Worm (Caenorhabditis elegans) whole organism, midembryonic: Measurements from ENCODE around the gene C35D6.13.
"Not testable (repeated sequence)": the region's sequence is repeated elsewhere in the genome, so short reads cannot be mapped to it uniquely, and the experiment has no call there.

ENCODE experiments used
- T22C8.4 ChIP-seq: fragments of 200-800 bp; sonication (Bioruptor generic); IDR thresholded peaks from 2 replicates; pipeline ENCODE4 v1.3.6; 2022; ENCODE audit warnings: missing genetic modification characterization, missing compliant biosample characterization
- cog-1 ChIP-seq: sonication (generic microtip); optimal IDR thresholded peaks from 2 replicates; lab custom pipeline; 2016; ENCODE audit warnings: missing genetic modification characterization, missing compliant biosample characterization
- flt-1 ChIP-seq: fragments of 200-800 bp; sonication (Bioruptor generic); IDR thresholded peaks from 2 replicates; pipeline ENCODE4 v1.3.6; 2022; ENCODE audit warnings: missing genetic modification characterization, missing compliant biosample characterization
- klf-2 ChIP-seq: fragments of 200-800 bp; sonication (Bioruptor generic); conservative IDR thresholded peaks from 2 replicates; pipeline ENCODE4 v1.3.6; 2022; ENCODE audit warnings: missing genetic modification reagents, missing genetic modification characterization, missing compliant biosample characterization
- med-1 ChIP-seq: sonication (generic microtip); optimal IDR thresholded peaks from 2 replicates; lab custom pipeline; 2017; ENCODE audit warnings: missing genetic modification characterization, mild to moderate bottlenecking, missing compliant biosample characterization, antibody characterized with exemption, missing genetic modification reagents; ENCODE audit not compliant: insufficient read depth
- ref-1 ChIP-seq: fragments of 200-800 bp; sonication (Bioruptor generic); conservative IDR thresholded peaks from 2 replicates; pipeline ENCODE4 v1.3.6; 2022; ENCODE audit warnings: missing genetic modification reagents, missing genetic modification characterization, missing compliant biosample characterization
- tab-1 ChIP-seq: fragments of 200-800 bp; sonication (Bioruptor generic); IDR thresholded peaks from 2 replicates; pipeline ENCODE4 v1.3.6; 2022; ENCODE audit warnings: missing genetic modification characterization, missing compliant biosample characterization
- ztf-23 ChIP-seq: fragments of 200-800 bp; sonication (Bioruptor generic); IDR thresholded peaks from 2 replicates; pipeline ENCODE4 v1.3.6; 2022; ENCODE audit warnings: missing genetic modification reagents, missing genetic modification characterization, missing compliant biosample characterization
- ztf-29 ChIP-seq: fragments of 200-800 bp; sonication (Bioruptor generic); IDR thresholded peaks from 2 replicates; pipeline ENCODE4 v1.3.6; 2022; ENCODE audit warnings: missing genetic modification reagents, missing genetic modification characterization, missing compliant biosample characterization

Gene C35D6.13

ce11 chrIV:16336721-16337120, at the start of gene C35D6.13:
Gene C35D6.13, plus strand, starts transcription at chrIV:16337021.
- TF ChIP-seq cog-1 (tag; lab: Kevin White, UChicago), result no peak
- TF ChIP-seq med-1 (GFP tag; lab: Kevin White, UChicago), result no peak
- TF ChIP-seq klf-2, result no peak
- TF ChIP-seq tab-1 (GFP tag; lab: Robert Waterston, UW), result no peak
- no peak for TF ChIP-seq ztf-29 (GFP tag; lab: Robert Waterston, UW)
- TF ChIP-seq ref-1, result no peak
- no peak for TF ChIP-seq T22C8.4 (GFP tag; lab: Robert Waterston, UW)
- no peak for TF ChIP-seq flt-1 (GFP tag; lab: Robert Waterston, UW)

- TF ChIP-seq tab-1 (GFP tag; lab: Robert Waterston, UW), result no peak
- TF ChIP-seq med-1 (GFP tag; lab: Kevin White, UChicago), result no peak
- TF ChIP-seq klf-2, result no peak
- no peak for TF ChIP-seq ztf-23 (GFP tag; lab: Robert Waterston, UW)
- no peak for TF ChIP-seq ztf-29 (GFP tag; lab: Robert Waterston, UW)
- TF ChIP-seq ref-1, result no peak
- TF ChIP-seq flt-1 (GFP tag; lab: Robert Waterston, UW), result no peak
Observed at ce11 chrIV:16290745-16291144, 46.1 kb upstream of the C35D6.13 start, which contains the start of gene srz-75. Gene srz-75, minus strand, starts transcription at chrIV:16290845.

- TF ChIP-seq klf-2 (no peak), cog-1 (tag; lab: Kevin White, UChicago) (no peak), ztf-29 (GFP tag; lab: Robert Waterston, UW) (no peak), flt-1 (GFP tag; lab: Robert Waterston, UW) (no peak), T22C8.4 (GFP tag; lab: Robert Waterston, UW) (no peak), med-1 (GFP tag; lab: Kevin White, UChicago) (no peak), ztf-23 (GFP tag; lab: Robert Waterston, UW) (no peak), ref-1 (no peak)
Observed at ce11 chrIV:16293889-16294288, 42.9 kb upstream of the C35D6.13 start.

- TF ChIP-seq ztf-29 (GFP tag; lab: Robert Waterston, UW), result no peak
- TF ChIP-seq klf-2, result no peak
- no peak for TF ChIP-seq T22C8.4 (GFP tag; lab: Robert Waterston, UW)
- no peak for TF ChIP-seq med-1 (GFP tag; lab: Kevin White, UChicago)
Observed at ce11 chrIV:16298851-16299250, 38.0 kb upstream of the C35D6.13 start, which contains the start of gene srz-72. Gene srz-72, plus strand, starts transcription at chrIV:16299151.

- no peak for TF ChIP-seq T22C8.4 (GFP tag; lab: Robert Waterston, UW)
- no peak for TF ChIP-seq ztf-29 (GFP tag; lab: Robert Waterston, UW)
- no peak for TF ChIP-seq flt-1 (GFP tag; lab: Robert Waterston, UW)
- no peak for TF ChIP-seq ztf-23 (GFP tag; lab: Robert Waterston, UW)
- TF ChIP-seq cog-1 (tag; lab: Kevin White, UChicago), result no peak
- TF ChIP-seq klf-2, result no peak
- TF ChIP-seq tab-1 (GFP tag; lab: Robert Waterston, UW), result no peak
- no peak for TF ChIP-seq med-1 (GFP tag; lab: Kevin White, UChicago)
- no peak for TF ChIP-seq ref-1
Observed at ce11 chrIV:16306918-16307317, 29.9 kb upstream of the C35D6.13 start.

- TF ChIP-seq flt-1 (GFP tag; lab: Robert Waterston, UW); cog-1 (tag; lab: Kevin White, UChicago); med-1 (GFP tag; lab: Kevin White, UChicago): not testable (repeated sequence)
Observed at ce11 chrIV:16307925-16308324, 28.9 kb upstream of the C35D6.13 start, which contains the start of gene rac-2. Gene rac-2, plus strand, starts transcription at chrIV:16308225.

- TF ChIP-seq ztf-29 (GFP tag; lab: Robert Waterston, UW), result no peak
- TF ChIP-seq T22C8.4 (GFP tag; lab: Robert Waterston, UW), result no peak
- TF ChIP-seq ztf-23 (GFP tag; lab: Robert Waterston, UW), result no peak
- no peak for TF ChIP-seq cog-1 (tag; lab: Kevin White, UChicago)
- TF ChIP-seq flt-1 (GFP tag; lab: Robert Waterston, UW), result no peak
- no peak for TF ChIP-seq ref-1
- no peak for TF ChIP-seq med-1 (GFP tag; lab: Kevin White, UChicago)
Observed at ce11 chrIV:16310103-16310502, 26.7 kb upstream of the C35D6.13 start.

- TF ChIP-seq med-1 (GFP tag; lab: Kevin White, UChicago), result no peak
- TF ChIP-seq klf-2, result no peak
- no peak for TF ChIP-seq flt-1 (GFP tag; lab: Robert Waterston, UW)
- no peak for TF ChIP-seq ztf-29 (GFP tag; lab: Robert Waterston, UW)
- no peak for TF ChIP-seq cog-1 (tag; lab: Kevin White, UChicago)
- TF ChIP-seq ztf-23 (GFP tag; lab: Robert Waterston, UW), result no peak
- TF ChIP-seq T22C8.4 (GFP tag; lab: Robert Waterston, UW), result no peak
- TF ChIP-seq ref-1, result no peak
- TF ChIP-seq tab-1 (GFP tag; lab: Robert Waterston, UW), result no peak
Observed at ce11 chrIV:16320410-16320809, 16.4 kb upstream of the C35D6.13 start, which contains the start of gene K03D3.5. Gene K03D3.5, minus strand, starts transcription at chrIV:16320510.

ce11 chrIV:16320866-16321265, 16.0 kb upstream of the C35D6.13 start, which contains the start of gene srz-61:
Gene srz-61, plus strand, starts transcription at chrIV:16321166.
- no peak for TF ChIP-seq med-1 (GFP tag; lab: Kevin White, UChicago)
- no peak for TF ChIP-seq cog-1 (tag; lab: Kevin White, UChicago)
- TF ChIP-seq klf-2, result no peak
- TF ChIP-seq ztf-29 (GFP tag; lab: Robert Waterston, UW), result no peak
- no peak for TF ChIP-seq T22C8.4 (GFP tag; lab: Robert Waterston, UW)
- no peak for TF ChIP-seq ref-1
- no peak for TF ChIP-seq flt-1 (GFP tag; lab: Robert Waterston, UW)
- no peak for TF ChIP-seq tab-1 (GFP tag; lab: Robert Waterston, UW)
- TF ChIP-seq ztf-23 (GFP tag; lab: Robert Waterston, UW), result no peak

ce11 chrIV:16323373-16323772, 13.4 kb upstream of the C35D6.13 start, which contains the start of gene srz-104:
Gene srz-104, plus strand, starts transcription at chrIV:16323673.
- TF ChIP-seq ref-1 (no peak), med-1 (GFP tag; lab: Kevin White, UChicago) (no peak), cog-1 (tag; lab: Kevin White, UChicago) (no peak), ztf-29 (GFP tag; lab: Robert Waterston, UW) (no peak), T22C8.4 (GFP tag; lab: Robert Waterston, UW) (no peak), klf-2 (no peak), flt-1 (GFP tag; lab: Robert Waterston, UW) (no peak)
